Worm (Caenorhabditis elegans) whole organism, young adult: ENCODE data around the gene T16G1.6.
A peak's percentile ranks its signal among the peaks of the same experiment; 100 is the strongest.

Experiments
- F39B2.1 ChIP-seq: fragments of 200-800 bp; sonication (Bioruptor generic); IDR thresholded peaks from 2 replicates; pipeline ENCODE4 v1.3.6; 2022; ENCODE audit warnings: missing genetic modification reagents, missing genetic modification characterization, missing compliant biosample characterization
- F57A8.1 ChIP-seq: fragments of 200-800 bp; sonication (Bioruptor generic); optimal IDR thresholded peaks from 2 replicates; lab custom pipeline; 2018; ENCODE audit warnings: mild to moderate bottlenecking, missing genetic modification characterization, moderate library complexity, missing compliant biosample characterization
- T26A5.8 ChIP-seq: sonication (generic microtip); optimal IDR thresholded peaks from 2 replicates; lab custom pipeline; 2016; ENCODE audit warnings: missing genetic modification characterization, missing compliant biosample characterization
- akir-1 ChIP-seq: fragments of 200-800 bp; sonication (Bioruptor generic); optimal IDR thresholded peaks from 2 replicates; lab custom pipeline; 2018; ENCODE audit warnings: mild to moderate bottlenecking, missing genetic modification characterization, moderate library complexity, missing compliant biosample characterization
- athp-1 ChIP-seq: sonication (generic microtip); optimal IDR thresholded peaks from 2 replicates; lab custom pipeline; 2017; ENCODE audit warnings: mild to moderate bottlenecking, missing genetic modification characterization, missing compliant biosample characterization
- attf-6 ChIP-seq: fragments of 200-800 bp; sonication (Bioruptor generic); IDR thresholded peaks from 2 replicates; pipeline ENCODE4 v1.3.6; 2022; ENCODE audit warnings: missing genetic modification reagents, missing genetic modification characterization, missing compliant biosample characterization
- bed-1 ChIP-seq: fragments of 200-800 bp; sonication (Bioruptor generic); IDR thresholded peaks from 2 replicates; pipeline ENCODE4 v1.3.6; 2022; ENCODE audit warnings: missing genetic modification reagents, missing genetic modification characterization, missing compliant biosample characterization
- bed-2 ChIP-seq: fragments of 200-800 bp; sonication (Bioruptor generic); IDR thresholded peaks from 2 replicates; pipeline ENCODE4 v1.3.6; 2022; ENCODE audit warnings: missing genetic modification reagents, missing genetic modification characterization, missing compliant biosample characterization
- ccch-3 ChIP-seq: fragments of 200-800 bp; sonication (Bioruptor generic); optimal IDR thresholded peaks from 2 replicates; lab custom pipeline; 2018; ENCODE audit warnings: mild to moderate bottlenecking, missing genetic modification characterization, missing compliant biosample characterization
- ceh-40 ChIP-seq: fragments of 200-800 bp; sonication (Bioruptor generic); IDR thresholded peaks from 2 replicates; pipeline ENCODE4 v1.3.6; 2022; ENCODE audit warnings: missing genetic modification characterization, missing compliant biosample characterization
- ceh-79 ChIP-seq: sonication (generic microtip); optimal IDR thresholded peaks from 2 replicates; lab custom pipeline; 2017; ENCODE audit warnings: mild to moderate bottlenecking, missing genetic modification characterization, missing compliant biosample characterization
- chd-7 ChIP-seq: sonication (generic microtip); optimal IDR thresholded peaks from 2 replicates; lab custom pipeline; 2016; ENCODE audit warnings: mild to moderate bottlenecking, missing genetic modification characterization, moderate library complexity, missing compliant biosample characterization
- die-1 ChIP-seq: sonication (generic microtip); optimal IDR thresholded peaks from 2 replicates; lab custom pipeline; 2016; ENCODE audit warnings: missing genotype, mild to moderate bottlenecking, missing genetic modification characterization, missing compliant biosample characterization
- dpl-1 ChIP-seq: fragments of 150-350 bp; optimal IDR thresholded peaks from 2 replicates; lab custom pipeline; 2014; ENCODE audit warnings: missing biosample characterization, missing genetic modification reagents, missing genetic modification characterization
- egl-44 ChIP-seq: fragments of 200-800 bp; sonication (Bioruptor generic); IDR thresholded peaks from 2 replicates; pipeline ENCODE4 v1.3.6; 2022; ENCODE audit warnings: missing genetic modification reagents, missing genetic modification characterization, missing compliant biosample characterization
- egrh-3 ChIP-seq: fragments of 200-800 bp; sonication (Bioruptor generic); IDR thresholded peaks from 2 replicates; pipeline ENCODE4 v1.3.6; 2022; ENCODE audit warnings: missing genetic modification reagents, missing genetic modification characterization, missing compliant biosample characterization
- hmg-1.2 ChIP-seq: fragments of 200-800 bp; sonication (Bioruptor generic); IDR thresholded peaks from 2 replicates; pipeline ENCODE4 v1.3.6; 2022; ENCODE audit warnings: missing genetic modification reagents, missing genetic modification characterization, missing compliant biosample characterization
- hrde-1 ChIP-seq: sonication (generic microtip); optimal IDR thresholded peaks from 2 replicates; lab custom pipeline; 2016; ENCODE audit warnings: missing genetic modification characterization, mild to moderate bottlenecking, missing compliant biosample characterization, moderate library complexity, missing genotype, missing genetic modification reagents, borderline replicate concordance
- let-607 ChIP-seq, 2 experiments: fragments of 200-800 bp in 1 of 2; sonication (Bioruptor generic) in 1 of 2; sonication (generic microtip) in 1 of 2; optimal IDR thresholded peaks; 2 replicates each; lab custom pipeline; 2016 to 2018; ENCODE audit warnings: mild to moderate bottlenecking in 2 of 2, missing compliant biosample characterization in 2 of 2, missing genetic modification characterization in 2 of 2, moderate library complexity in 2 of 2, missing genotype in 1 of 2
- lin-26 ChIP-seq: fragments of 200-800 bp; sonication (Bioruptor generic); IDR thresholded peaks from 2 replicates; pipeline ENCODE4 v1.3.6; 2022; ENCODE audit warnings: missing genetic modification reagents, missing genetic modification characterization, missing compliant biosample characterization
- lin-54 ChIP-seq: fragments of 200-800 bp; sonication (Bioruptor generic); optimal IDR thresholded peaks from 2 replicates; lab custom pipeline; 2018; ENCODE audit warnings: mild to moderate bottlenecking, missing genetic modification characterization, missing compliant biosample characterization
- lsl-1 ChIP-seq: fragments of 200-800 bp; sonication (Bioruptor generic); optimal IDR thresholded peaks from 2 replicates; lab custom pipeline; 2018; ENCODE audit warnings: mild to moderate bottlenecking, missing genetic modification characterization, moderate library complexity, missing compliant biosample characterization
- madf-8 ChIP-seq: fragments of 200-800 bp; sonication (Bioruptor generic); conservative IDR thresholded peaks from 2 replicates; pipeline ENCODE4 v1.3.6; 2022; ENCODE audit warnings: missing genetic modification reagents, missing genetic modification characterization, missing compliant biosample characterization
- mxl-1 ChIP-seq: sonication (generic microtip); optimal IDR thresholded peaks from 2 replicates; lab custom pipeline; 2016; ENCODE audit warnings: missing genetic modification characterization, missing compliant biosample characterization
- nhr-80 ChIP-seq: sonication (generic microtip); optimal IDR thresholded peaks from 2 replicates; lab custom pipeline; 2016; ENCODE audit warnings: missing genetic modification characterization, missing compliant biosample characterization
- pha-4 ChIP-seq: fragments of 150-350 bp; sonication (generic microtip); optimal IDR thresholded peaks from 2 replicates; lab custom pipeline; 2014; ENCODE audit warnings: missing biosample characterization, missing genetic modification reagents, missing genetic modification characterization
- sdz-38 ChIP-seq: sonication (generic microtip); optimal IDR thresholded peaks from 2 replicates; lab custom pipeline; 2016; ENCODE audit warnings: missing genotype, missing genetic modification characterization, missing compliant biosample characterization
- snpc-1.1 ChIP-seq: sonication (generic microtip); optimal IDR thresholded peaks from 2 replicates; lab custom pipeline; 2017; ENCODE audit warnings: missing genetic modification characterization, mild to moderate bottlenecking, missing compliant biosample characterization, antibody characterized with exemption, moderate library complexity, missing genotype, missing genetic modification reagents; ENCODE audit not compliant: insufficient read depth
- snpc-4 ChIP-seq, 5 experiments: fragments of 150-350 bp in 1 of 5; sonication (generic microtip) in 4 of 5; optimal IDR thresholded peaks; 2 replicates each; lab custom pipeline; 2014 to 2018; ENCODE audit warnings: missing genetic modification characterization in 5 of 5, missing biosample characterization in 3 of 5, antibody characterized with exemption in 2 of 5, mild to moderate bottlenecking in 2 of 5, missing compliant biosample characterization in 2 of 5, missing genotype in 2 of 5, moderate library complexity in 2 of 5, missing genetic modification reagents in 1 of 5
- sptf-2 ChIP-seq: fragments of 200-800 bp; sonication (Bioruptor generic); optimal IDR thresholded peaks from 2 replicates; lab custom pipeline; 2018; ENCODE audit warnings: mild to moderate bottlenecking, missing genetic modification characterization, missing compliant biosample characterization
- tbp1 ChIP-seq: fragments of 200-800 bp; sonication (Bioruptor generic); optimal IDR thresholded peaks from 2 replicates; lab custom pipeline; 2018; ENCODE audit warnings: mild to moderate bottlenecking, missing genetic modification characterization, missing compliant biosample characterization
- tlf-1 ChIP-seq: fragments of 200-800 bp; sonication (Bioruptor generic); optimal IDR thresholded peaks from 2 replicates; lab custom pipeline; 2018; ENCODE audit warnings: mild to moderate bottlenecking, missing genetic modification characterization, missing compliant biosample characterization
- unc-130 ChIP-seq: sonication (generic microtip); optimal IDR thresholded peaks from 2 replicates; lab custom pipeline; 2016; ENCODE audit warnings: missing genetic modification reagents, missing genetic modification characterization, missing compliant biosample characterization
- zim-3 ChIP-seq: sonication (generic microtip); optimal IDR thresholded peaks from 2 replicates; lab custom pipeline; 2017; ENCODE audit warnings: mild to moderate bottlenecking, missing genetic modification characterization, moderate library complexity, missing compliant biosample characterization
- ztf-28 ChIP-seq: fragments of 200-800 bp; sonication (Bioruptor generic); IDR thresholded peaks from 2 replicates; pipeline ENCODE4 v1.3.6; 2022; ENCODE audit warnings: missing genetic modification reagents, missing genetic modification characterization, missing compliant biosample characterization
- ztf-6 ChIP-seq: fragments of 200-800 bp; sonication (Bioruptor generic); IDR thresholded peaks from 2 replicates; pipeline ENCODE4 v1.3.6; 2022; ENCODE audit warnings: missing genetic modification reagents, missing genetic modification characterization, missing compliant biosample characterization

The T16G1.6 gene

ce11 chrV:12909544-12910157 is 27.3 kb downstream of the T16G1.6 start, which contains the start of gene nid-1:
Gene nid-1, plus strand, starts transcription at chrV:12910107.
- TF ChIP-seq hmg-1.2 (GFP tag; lab: Robert Waterston, UW) = peak; percentile 20; the same call in 1 of the 2 replicates
- peak; percentile 14 for TF ChIP-seq tbp1
- no peak for TF ChIP-seq chd-7
- TF ChIP-seq let-607 (tag; optimal IDR thresholded peaks at IDR 0.05; lab: Kevin White, UChicago) = peak in 1 of 2 experiments; percentile 21
- no peak for TF ChIP-seq lin-26 (GFP tag; lab: Robert Waterston, UW)
- no peak for TF ChIP-seq dpl-1 (GFP tag; lab: Kevin White, UChicago)
- peak; percentile 56 for TF ChIP-seq nhr-80 (tag; lab: Kevin White, UChicago)

ce11 chrV:12908614-12909013 is 28.4 kb downstream of the T16G1.6 start:
- peak in 1 of 2 experiments; percentile 37 for TF ChIP-seq let-607 (tag; optimal IDR thresholded peaks at IDR 0.05; lab: Kevin White, UChicago)
- peak; percentile 56 for TF ChIP-seq nhr-80 (tag; lab: Kevin White, UChicago)
- no peak for TF ChIP-seq unc-130 (GFP tag; lab: Kevin White, UChicago)
- no peak for TF ChIP-seq lin-54

- TF ChIP-seq attf-6 (GFP tag; lab: Robert Waterston, UW) (no peak), bed-1 (GFP tag; lab: Robert Waterston, UW) (no peak), sptf-2 (GFP tag; lab: Kevin White, UChicago) (no peak), ceh-79 (tag; lab: Kevin White, UChicago) (no peak), madf-8 (GFP tag; lab: Robert Waterston, UW) (no peak)
Observed at ce11 chrV:12907436-12907835, 29.5 kb downstream of the T16G1.6 start.

DNA sequence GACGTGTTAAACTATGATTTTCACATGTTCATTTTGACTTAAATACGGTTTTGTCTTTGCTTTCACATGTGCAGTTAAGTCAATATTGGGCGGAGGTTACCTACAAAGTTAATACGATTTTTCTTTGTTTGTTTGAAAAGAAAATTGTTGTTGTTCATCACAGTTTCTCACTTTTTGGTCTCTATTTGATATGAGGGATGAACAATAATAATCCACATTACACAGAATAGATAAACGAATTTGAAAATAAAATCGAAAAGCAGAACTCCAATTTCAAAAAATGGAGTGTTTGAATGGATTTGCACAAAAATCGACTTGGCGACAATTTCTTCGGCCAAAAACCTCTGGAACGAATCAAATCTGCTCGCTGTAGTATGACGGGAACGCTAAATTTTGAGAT is 30.2 kb downstream of the T16G1.6 start, which contains the start of gene ttr-29:
TSS of gene ttr-29 (minus strand) at position 101 of the 400 bp plus-strand sequence.
- TF ChIP-seq snpc-4 (GFP tag; optimal IDR thresholded peaks at IDR 0.05; lab: Kevin White, UChicago) (no peak), snpc-4 (tag; optimal IDR thresholded peaks at IDR 0.05; lab: Kevin White, UChicago) (no peak), ztf-6 (no peak), ccch-3 (GFP tag; lab: Kevin White, UChicago) (no peak), lsl-1 (GFP tag; lab: Kevin White, UChicago) (no peak), egl-44 (GFP tag; lab: Robert Waterston, UW) (no peak), akir-1 (no peak)
- TF ChIP-seq, all 124 proteins: peak for 0

DNA sequence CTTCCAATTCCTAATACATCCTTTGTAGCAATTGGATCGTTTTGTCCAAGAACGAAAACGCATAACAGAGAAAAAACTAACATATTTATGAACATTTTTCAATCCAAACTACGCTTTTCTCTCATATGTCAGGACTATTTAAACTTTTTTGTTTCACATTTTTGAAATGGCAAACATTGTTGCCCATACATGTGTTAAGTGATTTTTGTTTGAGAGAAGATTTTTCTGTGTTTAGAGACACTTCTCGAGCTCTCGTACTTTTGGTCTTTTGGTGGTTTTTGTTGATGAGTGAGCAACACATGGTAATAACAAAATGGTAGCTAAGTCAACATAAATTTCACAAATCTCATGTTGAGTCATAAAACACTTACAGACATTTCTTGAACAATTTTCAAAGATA is 31.9 kb downstream of the T16G1.6 start, which contains the start of gene ttr-28:
TSS of gene ttr-28 (minus strand) at position 101 of the 400 bp plus-strand sequence.
- TF ChIP-seq ztf-28 (GFP tag; lab: Robert Waterston, UW) (no peak), ceh-40 (GFP tag; lab: Robert Waterston, UW) (no peak), pha-4 (tag; lab: Kevin White, UChicago) (no peak), bed-2 (GFP tag; lab: Robert Waterston, UW) (no peak), zim-3 (tag; lab: Kevin White, UChicago) (no peak), madf-8 (GFP tag; lab: Robert Waterston, UW) (no peak), hrde-1 (tag; lab: Kevin White, UChicago) (no peak), sdz-38 (tag; lab: Kevin White, UChicago) (no peak), tlf-1 (no peak), T26A5.8 (tag; lab: Kevin White, UChicago) (no peak), snpc-1.1 (no peak), die-1 (tag; lab: Kevin White, UChicago) (no peak), mxl-1 (tag; lab: Kevin White, UChicago) (no peak), egrh-3 (no peak), F57A8.1 (GFP tag; lab: Kevin White, UChicago) (no peak), athp-1 (tag; lab: Kevin White, UChicago) (no peak), F39B2.1 (GFP tag; lab: Robert Waterston, UW) (no peak)
